Worm (Caenorhabditis elegans) whole organism, midembryonic: ENCODE measurements around the gene D1046.2.

Experiments used
- T22C8.4 ChIP-seq: fragments of 200-800 bp; sonication (Bioruptor generic); IDR thresholded peaks from 2 replicates; pipeline ENCODE4 v1.3.6; 2022; ENCODE audit warnings: missing genetic modification characterization, missing compliant biosample characterization
- cog-1 ChIP-seq: sonication (generic microtip); optimal IDR thresholded peaks from 2 replicates; lab custom pipeline; 2016; ENCODE audit warnings: missing genetic modification characterization, missing compliant biosample characterization
- flt-1 ChIP-seq: fragments of 200-800 bp; sonication (Bioruptor generic); IDR thresholded peaks from 2 replicates; pipeline ENCODE4 v1.3.6; 2022; ENCODE audit warnings: missing genetic modification characterization, missing compliant biosample characterization
- klf-2 ChIP-seq: fragments of 200-800 bp; sonication (Bioruptor generic); conservative IDR thresholded peaks from 2 replicates; pipeline ENCODE4 v1.3.6; 2022; ENCODE audit warnings: missing genetic modification reagents, missing genetic modification characterization, missing compliant biosample characterization
- med-1 ChIP-seq: sonication (generic microtip); optimal IDR thresholded peaks from 2 replicates; lab custom pipeline; 2017; ENCODE audit warnings: missing genetic modification characterization, mild to moderate bottlenecking, missing compliant biosample characterization, antibody characterized with exemption, missing genetic modification reagents; ENCODE audit not compliant: insufficient read depth
- ref-1 ChIP-seq: fragments of 200-800 bp; sonication (Bioruptor generic); conservative IDR thresholded peaks from 2 replicates; pipeline ENCODE4 v1.3.6; 2022; ENCODE audit warnings: missing genetic modification reagents, missing genetic modification characterization, missing compliant biosample characterization
- tab-1 ChIP-seq: fragments of 200-800 bp; sonication (Bioruptor generic); IDR thresholded peaks from 2 replicates; pipeline ENCODE4 v1.3.6; 2022; ENCODE audit warnings: missing genetic modification characterization, missing compliant biosample characterization
- ztf-23 ChIP-seq: fragments of 200-800 bp; sonication (Bioruptor generic); IDR thresholded peaks from 2 replicates; pipeline ENCODE4 v1.3.6; 2022; ENCODE audit warnings: missing genetic modification reagents, missing genetic modification characterization, missing compliant biosample characterization
- ztf-29 ChIP-seq: fragments of 200-800 bp; sonication (Bioruptor generic); IDR thresholded peaks from 2 replicates; pipeline ENCODE4 v1.3.6; 2022; ENCODE audit warnings: missing genetic modification reagents, missing genetic modification characterization, missing compliant biosample characterization

The D1046.2 gene

ce11 chrIV:8925990-8926389 is at the start of gene D1046.2, which contains the start of gene cfim-2:
TSS of gene D1046.2 (minus strand) at chrIV:8926067.
TSS of gene cfim-2 (plus strand) at chrIV:8926324.
- TF ChIP-seq cog-1 (tag; lab: Kevin White, UChicago) (no peak), ztf-23 (GFP tag; lab: Robert Waterston, UW) (no peak), ztf-29 (GFP tag; lab: Robert Waterston, UW) (no peak), flt-1 (GFP tag; lab: Robert Waterston, UW) (no peak), T22C8.4 (GFP tag; lab: Robert Waterston, UW) (no peak), klf-2 (no peak), med-1 (GFP tag; lab: Kevin White, UChicago) (no peak), tab-1 (no peak), ref-1 (GFP tag; lab: Robert Waterston, UW) (no peak)

ce11 chrIV:8975331-8975625 is 49.4 kb upstream of the D1046.2 start, which contains the start of gene pdzd-8:
TSS of gene pdzd-8 (plus strand) at chrIV:8975526.
- TF ChIP-seq ref-1 (GFP tag; lab: Robert Waterston, UW) (no peak), cog-1 (tag; lab: Kevin White, UChicago) (no peak), ztf-29 (GFP tag; lab: Robert Waterston, UW) (no peak), flt-1 (GFP tag; lab: Robert Waterston, UW) (no peak), ztf-23 (GFP tag; lab: Robert Waterston, UW) (no peak), tab-1 (no peak), med-1 (GFP tag; lab: Kevin White, UChicago) (no peak), T22C8.4 (GFP tag; lab: Robert Waterston, UW) (no peak), klf-2 (no peak)

ce11 chrIV:8974543-8975330 is 48.9 kb upstream of the D1046.2 start:
- TF ChIP-seq ref-1 (GFP tag; lab: Robert Waterston, UW) (no peak), ztf-29 (GFP tag; lab: Robert Waterston, UW) (no peak), cog-1 (tag; lab: Kevin White, UChicago) (no peak), tab-1 (no peak), klf-2 (no peak), flt-1 (GFP tag; lab: Robert Waterston, UW) (no peak), ztf-23 (GFP tag; lab: Robert Waterston, UW) (no peak), T22C8.4 (GFP tag; lab: Robert Waterston, UW) (no peak), med-1 (GFP tag; lab: Kevin White, UChicago) (no peak)

- TF ChIP-seq cog-1 (tag; lab: Kevin White, UChicago) (no peak), ztf-29 (GFP tag; lab: Robert Waterston, UW) (no peak), ztf-23 (GFP tag; lab: Robert Waterston, UW) (peak; percentile 61; the same call in 1 of the 2 replicates), klf-2 (no peak), ref-1 (GFP tag; lab: Robert Waterston, UW) (0 out of 2 replicates have a peak, but pooled peaks have one; percentile 27), med-1 (GFP tag; lab: Kevin White, UChicago) (no peak), flt-1 (GFP tag; lab: Robert Waterston, UW) (peak; percentile 73), T22C8.4 (GFP tag; lab: Robert Waterston, UW) (no peak), tab-1 (no peak)
These were observed 47.5 kb upstream of the D1046.2 start, which contains the start of gene C53B4.3 for ce11 chrIV:8973249-8973958. TSS of gene C53B4.3 (minus strand) at chrIV:8973712.

- TF ChIP-seq flt-1 (GFP tag; lab: Robert Waterston, UW) (no peak), med-1 (GFP tag; lab: Kevin White, UChicago) (no peak)
These were observed 42.1 kb upstream of the D1046.2 start, which contains the start of gene suex-2 for ce11 chrIV:8967990-8968389. TSS of gene suex-2 (plus strand) at chrIV:8968290.

- TF ChIP-seq ztf-29 (GFP tag; lab: Robert Waterston, UW): no peak
- no peak for TF ChIP-seq T22C8.4 (GFP tag; lab: Robert Waterston, UW)
- TF ChIP-seq tab-1: no peak
- no peak for TF ChIP-seq cog-1 (tag; lab: Kevin White, UChicago)
- no peak for TF ChIP-seq med-1 (GFP tag; lab: Kevin White, UChicago)
- no peak for TF ChIP-seq flt-1 (GFP tag; lab: Robert Waterston, UW)
- TF ChIP-seq ztf-23 (GFP tag; lab: Robert Waterston, UW): no peak
- no peak for TF ChIP-seq klf-2
- TF ChIP-seq ref-1 (GFP tag; lab: Robert Waterston, UW): no peak
These were observed 40.0 kb upstream of the D1046.2 start, which contains the start of gene C53B4.2 for ce11 chrIV:8965883-8966282. TSS of gene C53B4.2 (plus strand) at chrIV:8966183.

ce11 chrIV:8964042-8964441 is 38.2 kb upstream of the D1046.2 start:
- TF ChIP-seq ztf-23 (GFP tag; lab: Robert Waterston, UW): peak; percentile 82
- TF ChIP-seq tab-1: peak; percentile 90
- TF ChIP-seq ref-1 (GFP tag; lab: Robert Waterston, UW): peak; percentile 72
- peak; percentile 79 for TF ChIP-seq T22C8.4 (GFP tag; lab: Robert Waterston, UW)
- peak; percentile 82 for TF ChIP-seq klf-2
- TF ChIP-seq ztf-29 (GFP tag; lab: Robert Waterston, UW): peak; percentile 88

- no peak for TF ChIP-seq ref-1 (GFP tag; lab: Robert Waterston, UW)
- no peak for TF ChIP-seq flt-1 (GFP tag; lab: Robert Waterston, UW)
- TF ChIP-seq cog-1 (tag; lab: Kevin White, UChicago): no peak
- TF ChIP-seq klf-2: no peak
- TF ChIP-seq T22C8.4 (GFP tag; lab: Robert Waterston, UW): no peak
- no peak for TF ChIP-seq ztf-29 (GFP tag; lab: Robert Waterston, UW)
- no peak for TF ChIP-seq ztf-23 (GFP tag; lab: Robert Waterston, UW)
- no peak for TF ChIP-seq tab-1
- TF ChIP-seq med-1 (GFP tag; lab: Kevin White, UChicago): no peak
These were observed 30.3 kb upstream of the D1046.2 start, which contains the start of gene tpra-1 for ce11 chrIV:8956189-8956588. TSS of gene tpra-1 (plus strand) at chrIV:8956489.
